Worm (Caenorhabditis elegans) whole organism, late embryonic: ENCODE data around the gene F49E11.2.
A peak's percentile ranks its signal among the peaks of the same experiment; 100 is the strongest.

ENCODE experiments used
- C08G9.2 ChIP-seq: sonication (generic microtip); optimal IDR thresholded peaks from 2 replicates; lab custom pipeline; 2016; ENCODE audit warnings: mild to moderate bottlenecking, missing genetic modification characterization, moderate library complexity, missing compliant biosample characterization
- C38D4.7 ChIP-seq: fragments of 200-800 bp; sonication (Bioruptor generic); optimal IDR thresholded peaks from 2 replicates; lab custom pipeline; 2018; ENCODE audit warnings: mild to moderate bottlenecking, missing genetic modification characterization, moderate library complexity, missing compliant biosample characterization
- F13H6.1 ChIP-seq: sonication (generic microtip); optimal IDR thresholded peaks from 2 replicates; lab custom pipeline; 2016; ENCODE audit warnings: missing genetic modification characterization, missing compliant biosample characterization
- K02D7.2 ChIP-seq: sonication (generic microtip); optimal IDR thresholded peaks from 2 replicates; lab custom pipeline; 2017; ENCODE audit warnings: mild to moderate bottlenecking, missing genetic modification characterization, missing compliant biosample characterization
- K09A11.1 ChIP-seq: sonication (generic microtip); optimal IDR thresholded peaks from 2 replicates; lab custom pipeline; 2017; ENCODE audit warnings: antibody characterized with exemption, mild to moderate bottlenecking, missing genetic modification characterization, missing compliant biosample characterization; ENCODE audit not compliant: insufficient read depth
- T23F11.4 ChIP-seq: fragments of 200-800 bp; sonication (Bioruptor generic); optimal IDR thresholded peaks from 2 replicates; lab custom pipeline; 2018; ENCODE audit warnings: mild to moderate bottlenecking, missing genetic modification characterization, missing compliant biosample characterization
- Y22D7AL.16 ChIP-seq: sonication (generic microtip); optimal IDR thresholded peaks from 2 replicates; lab custom pipeline; 2016; ENCODE audit warnings: missing genetic modification characterization, missing compliant biosample characterization
- ahr-1 ChIP-seq: sonication (generic microtip); optimal IDR thresholded peaks from 2 replicates; lab custom pipeline; 2016; ENCODE audit warnings: missing genetic modification characterization, missing compliant biosample characterization
- ceh-19 ChIP-seq: fragments of 200-800 bp; sonication (Bioruptor generic); optimal IDR thresholded peaks from 2 replicates; lab custom pipeline; 2018; ENCODE audit warnings: mild to moderate bottlenecking, missing genetic modification characterization, missing compliant biosample characterization
- ceh-2 ChIP-seq: sonication (generic microtip); optimal IDR thresholded peaks from 2 replicates; lab custom pipeline; 2016; ENCODE audit warnings: missing genotype, missing genetic modification characterization, missing compliant biosample characterization
- ceh-22 ChIP-seq: sonication (generic microtip); optimal IDR thresholded peaks from 2 replicates; lab custom pipeline; 2017; ENCODE audit warnings: missing biosample characterization, missing genetic modification characterization
- ceh-31 ChIP-seq: sonication (generic microtip); optimal IDR thresholded peaks from 2 replicates; lab custom pipeline; 2016; ENCODE audit warnings: missing genetic modification characterization, missing compliant biosample characterization
- ceh-34 ChIP-seq: sonication (generic microtip); optimal IDR thresholded peaks from 2 replicates; lab custom pipeline; 2016; ENCODE audit warnings: mild to moderate bottlenecking, missing genetic modification characterization, missing compliant biosample characterization
- ceh-48 ChIP-seq: sonication (generic microtip); optimal IDR thresholded peaks from 2 replicates; lab custom pipeline; 2016; ENCODE audit warnings: missing genetic modification characterization, inconsistent platforms, missing compliant biosample characterization
- ceh-6 ChIP-seq: fragments of 200-800 bp; sonication (Bioruptor generic); optimal IDR thresholded peaks from 2 replicates; lab custom pipeline; 2018; ENCODE audit warnings: mild to moderate bottlenecking, missing genetic modification characterization, missing compliant biosample characterization
- ceh-9 ChIP-seq: sonication (generic microtip); optimal IDR thresholded peaks from 2 replicates; lab custom pipeline; 2016; ENCODE audit warnings: mild to moderate bottlenecking, missing genetic modification characterization, inconsistent platforms, missing compliant biosample characterization
- che-1 ChIP-seq: sonication (generic microtip); optimal IDR thresholded peaks from 2 replicates; lab custom pipeline; 2016; ENCODE audit warnings: mild to moderate bottlenecking, missing genetic modification characterization, missing compliant biosample characterization
- dve-1 ChIP-seq: sonication (generic microtip); optimal IDR thresholded peaks from 2 replicates; lab custom pipeline; 2017; ENCODE audit warnings: antibody characterized with exemption, mild to moderate bottlenecking, missing genetic modification characterization, missing compliant biosample characterization
- elt-2 ChIP-seq: sonication (generic microtip); optimal IDR thresholded peaks from 2 replicates; lab custom pipeline; 2016; ENCODE audit warnings: missing genetic modification reagents, missing genetic modification characterization, missing compliant biosample characterization
- elt-4 ChIP-seq: sonication (generic microtip); optimal IDR thresholded peaks from 2 replicates; lab custom pipeline; 2016; ENCODE audit warnings: missing genetic modification characterization, missing compliant biosample characterization
- ets-4 ChIP-seq: sonication (generic microtip); optimal IDR thresholded peaks from 2 replicates; lab custom pipeline; 2016; ENCODE audit warnings: missing genetic modification characterization, missing compliant biosample characterization
- fax-1 ChIP-seq: sonication (generic microtip); optimal IDR thresholded peaks from 2 replicates; lab custom pipeline; 2016; ENCODE audit warnings: missing genotype, missing genetic modification characterization, missing compliant biosample characterization
- fkh-6 ChIP-seq: sonication (generic microtip); optimal IDR thresholded peaks from 2 replicates; lab custom pipeline; 2016; ENCODE audit warnings: missing genetic modification characterization, missing compliant biosample characterization
- gmeb-2 ChIP-seq: sonication (generic microtip); optimal IDR thresholded peaks from 2 replicates; lab custom pipeline; 2016; ENCODE audit warnings: missing genetic modification characterization, inconsistent platforms, missing compliant biosample characterization
- hlh-13 ChIP-seq: fragments of 200-800 bp; sonication (Bioruptor generic); optimal IDR thresholded peaks from 2 replicates; lab custom pipeline; 2018; ENCODE audit warnings: mild to moderate bottlenecking, missing genetic modification characterization, missing compliant biosample characterization
- hlh-30 ChIP-seq: sonication (generic microtip); optimal IDR thresholded peaks from 2 replicates; lab custom pipeline; 2017; ENCODE audit warnings: antibody characterized with exemption, missing genetic modification characterization, missing compliant biosample characterization; ENCODE audit not compliant: insufficient read depth
- hlh-6 ChIP-seq: sonication (generic microtip); optimal IDR thresholded peaks from 2 replicates; lab custom pipeline; 2016; ENCODE audit warnings: missing genotype, missing genetic modification characterization, missing compliant biosample characterization
- hlh-8 ChIP-seq: sonication (generic microtip); optimal IDR thresholded peaks from 2 replicates; lab custom pipeline; 2016; ENCODE audit warnings: missing genotype, missing genetic modification characterization, missing compliant biosample characterization
- lin-11 ChIP-seq: fragments of 200-800 bp; sonication (Bioruptor generic); optimal IDR thresholded peaks from 2 replicates; lab custom pipeline; 2018; ENCODE audit warnings: mild to moderate bottlenecking, missing genetic modification characterization, missing compliant biosample characterization
- madf-2 ChIP-seq: sonication (generic microtip); optimal IDR thresholded peaks from 2 replicates; lab custom pipeline; 2017; ENCODE audit warnings: missing genetic modification characterization, missing compliant biosample characterization
- nfya-1 ChIP-seq: sonication (generic microtip); optimal IDR thresholded peaks from 2 replicates; lab custom pipeline; 2017; ENCODE audit warnings: missing genetic modification characterization, mild to moderate bottlenecking, missing compliant biosample characterization, antibody characterized with exemption, moderate library complexity
- nhr-232 ChIP-seq: sonication (generic microtip); optimal IDR thresholded peaks from 2 replicates; lab custom pipeline; 2016; ENCODE audit warnings: missing genetic modification characterization, missing compliant biosample characterization
- odd-2 ChIP-seq: sonication (generic microtip); optimal IDR thresholded peaks from 2 replicates; lab custom pipeline; 2017; ENCODE audit warnings: antibody characterized with exemption, mild to moderate bottlenecking, missing genetic modification characterization, missing compliant biosample characterization
- pag-3 ChIP-seq: sonication (generic microtip); optimal IDR thresholded peaks from 2 replicates; lab custom pipeline; 2016; ENCODE audit warnings: missing compliant biosample characterization, missing genetic modification characterization, borderline replicate concordance
- pat-9 ChIP-seq: fragments of 200-800 bp; sonication (Bioruptor generic); optimal IDR thresholded peaks from 2 replicates; lab custom pipeline; 2018; ENCODE audit warnings: mild to moderate bottlenecking, missing genetic modification characterization, moderate library complexity, missing compliant biosample characterization
- pax-1 ChIP-seq: fragments of 150-350 bp; optimal IDR thresholded peaks from 2 replicates; lab custom pipeline; 2014; ENCODE audit warnings: missing biosample characterization, missing genetic modification characterization
- pha-2 ChIP-seq: sonication (generic microtip); optimal IDR thresholded peaks from 2 replicates; lab custom pipeline; 2017; ENCODE audit warnings: mild to moderate bottlenecking, missing genetic modification characterization, missing compliant biosample characterization
- pqm-1 ChIP-seq: sonication (generic microtip); optimal IDR thresholded peaks from 2 replicates; lab custom pipeline; 2016; ENCODE audit warnings: missing genetic modification characterization, missing compliant biosample characterization
- pros-1 ChIP-seq: fragments of 150-350 bp; optimal IDR thresholded peaks from 2 replicates; lab custom pipeline; 2014; ENCODE audit warnings: missing biosample characterization, missing genetic modification reagents, missing genetic modification characterization
- ref-2 ChIP-seq: sonication (generic microtip); optimal IDR thresholded peaks from 2 replicates; lab custom pipeline; 2016; ENCODE audit warnings: missing genetic modification characterization, missing compliant biosample characterization
- rnt-1 ChIP-seq: sonication (generic microtip); optimal IDR thresholded peaks from 2 replicates; lab custom pipeline; 2016; ENCODE audit warnings: missing genetic modification characterization, missing compliant biosample characterization
- sdc-2 ChIP-seq: sonication (generic microtip); optimal IDR thresholded peaks from 2 replicates; lab custom pipeline; 2016; ENCODE audit warnings: missing genotype, missing genetic modification characterization, missing compliant biosample characterization
- sox-2 ChIP-seq: fragments of 200-800 bp; sonication (Bioruptor generic); IDR thresholded peaks from 2 replicates; pipeline ENCODE4 v1.3.6; 2022; ENCODE audit warnings: missing genetic modification reagents, missing genetic modification characterization, missing compliant biosample characterization
- syd-9 ChIP-seq: sonication (generic microtip); optimal IDR thresholded peaks from 2 replicates; lab custom pipeline; 2016; ENCODE audit warnings: mild to moderate bottlenecking, missing genetic modification characterization, moderate library complexity, missing compliant biosample characterization
- tbx-2 ChIP-seq: sonication (generic microtip); optimal IDR thresholded peaks from 2 replicates; lab custom pipeline; 2016; ENCODE audit warnings: missing genetic modification characterization, missing compliant biosample characterization
- ttx-3 ChIP-seq: sonication (generic microtip); optimal IDR thresholded peaks from 2 replicates; lab custom pipeline; 2016; ENCODE audit warnings: missing genetic modification reagents, missing genetic modification characterization, missing compliant biosample characterization
- unc-42 ChIP-seq: sonication (generic microtip); optimal IDR thresholded peaks from 2 replicates; lab custom pipeline; 2016; ENCODE audit warnings: missing genotype, missing genetic modification characterization, missing compliant biosample characterization
- unc-55 ChIP-seq: sonication (generic microtip); optimal IDR thresholded peaks from 2 replicates; lab custom pipeline; 2017; ENCODE audit warnings: missing biosample characterization, missing genetic modification reagents, missing genetic modification characterization
- unc-86 ChIP-seq: sonication (generic microtip); optimal IDR thresholded peaks from 2 replicates; lab custom pipeline; 2016; ENCODE audit warnings: missing genetic modification characterization, missing compliant biosample characterization
- zip-5 ChIP-seq: sonication (generic microtip); optimal IDR thresholded peaks from 2 replicates; lab custom pipeline; 2016; ENCODE audit warnings: missing genetic modification characterization, missing compliant biosample characterization
- ztf-16 ChIP-seq: sonication (generic microtip); optimal IDR thresholded peaks from 2 replicates; lab custom pipeline; 2017; ENCODE audit warnings: missing genetic modification characterization, missing compliant biosample characterization

F49E11.2 gene

DNA sequence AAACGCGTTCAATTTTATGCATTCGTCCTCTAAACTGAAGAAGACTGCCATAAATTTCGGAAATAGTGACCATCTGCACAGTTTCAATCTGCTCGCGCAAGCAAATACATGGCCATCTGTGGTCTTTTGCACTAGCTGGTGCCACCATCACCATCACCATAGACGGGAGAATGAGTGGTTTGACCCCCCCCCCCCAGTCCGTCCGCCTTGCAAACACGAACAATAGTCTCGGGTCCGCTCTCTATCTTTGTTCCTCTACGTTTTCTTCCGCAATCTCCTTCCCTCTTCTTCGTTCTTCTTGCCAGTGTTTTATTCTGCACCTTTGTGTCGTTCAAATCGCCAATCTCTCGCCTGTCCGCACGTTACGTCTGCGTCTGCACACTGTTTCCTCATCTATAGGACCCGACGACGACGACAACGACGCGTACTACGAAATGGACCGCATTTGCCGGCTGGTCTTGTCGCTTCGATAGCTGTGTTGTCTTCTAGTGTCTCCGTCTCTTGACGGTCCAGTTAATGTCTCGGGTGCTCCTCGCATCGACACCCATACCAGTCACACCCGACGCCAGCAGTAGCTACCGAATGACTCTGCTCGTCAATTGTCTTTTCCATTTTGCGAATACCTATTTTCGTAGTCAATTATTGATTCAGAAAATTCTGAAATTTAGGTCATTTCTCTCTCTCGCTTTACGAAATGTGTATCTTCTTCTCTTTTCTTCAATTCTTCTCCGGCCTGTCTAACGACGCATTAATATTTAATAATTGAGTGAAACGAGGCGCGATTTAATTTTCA, 8.9 kb downstream of the F49E11.2 start:
- TF ChIP-seq unc-42 (peak; percentile 4), syd-9 (tag; lab: Kevin White, UChicago) (no peak), pqm-1 (tag; lab: Kevin White, UChicago) (no peak), zip-5 (tag; lab: Kevin White, UChicago) (no peak), dve-1 (peak; percentile 47), che-1 (tag; lab: Kevin White, UChicago) (peak; percentile 32), elt-4 (tag; lab: Kevin White, UChicago) (no peak), K02D7.2 (tag; lab: Kevin White, UChicago) (no peak), rnt-1 (tag; lab: Kevin White, UChicago) (peak; percentile 45), madf-2 (tag; lab: Kevin White, UChicago) (peak; percentile 41), Y22D7AL.16 (no peak), pha-2 (tag; lab: Kevin White, UChicago) (no peak), tbx-2 (tag; lab: Kevin White, UChicago) (peak; percentile 35), lin-11 (no peak), ceh-22 (no peak), ceh-6 (GFP tag; lab: Kevin White, UChicago) (no peak), gmeb-2 (tag; lab: Kevin White, UChicago) (no peak), pag-3 (tag; lab: Kevin White, UChicago) (no peak), ceh-19 (GFP tag; lab: Kevin White, UChicago) (peak; percentile 71), C38D4.7 (GFP tag; lab: Kevin White, UChicago) (no peak), ahr-1 (tag; lab: Kevin White, UChicago) (no peak), fax-1 (tag; lab: Kevin White, UChicago) (peak; percentile 40), hlh-6 (tag; lab: Kevin White, UChicago) (peak; percentile 66), hlh-8 (tag; lab: Kevin White, UChicago) (no peak), unc-55 (GFP tag; lab: Kevin White, UChicago) (peak; percentile 11), sdc-2 (peak; percentile 49), ceh-34 (tag; lab: Kevin White, UChicago) (peak; percentile 41), ceh-2 (tag; lab: Kevin White, UChicago) (peak; percentile 16), ztf-16 (no peak), unc-86 (tag; lab: Kevin White, UChicago) (peak; percentile 16), odd-2 (tag; lab: Kevin White, UChicago) (no peak), C08G9.2 (peak; percentile 33), sox-2 (GFP tag; lab: Robert Waterston, UW) (peak; percentile 80), ets-4 (tag; lab: Kevin White, UChicago) (no peak), pros-1 (tag; lab: Kevin White, UChicago) (no peak), fkh-6 (tag; lab: Kevin White, UChicago) (no peak), nfya-1 (peak; percentile 47), pax-1 (tag; lab: Kevin White, UChicago) (no peak), ceh-9 (tag; lab: Kevin White, UChicago) (no peak), K09A11.1 (tag; lab: Kevin White, UChicago) (no peak), T23F11.4 (GFP tag; lab: Kevin White, UChicago) (no peak), ref-2 (peak; percentile 59), pat-9 (tag; lab: Kevin White, UChicago) (no peak), hlh-13 (GFP tag; lab: Kevin White, UChicago) (no peak), ceh-48 (tag; lab: Kevin White, UChicago) (no peak), ttx-3 (tag; lab: Kevin White, UChicago) (no peak), ceh-31 (tag; lab: Kevin White, UChicago) (peak; percentile 83), elt-2 (tag; lab: Kevin White, UChicago) (peak; percentile 1), F13H6.1 (tag; lab: Kevin White, UChicago) (no peak), nhr-232 (tag; lab: Kevin White, UChicago) (no peak), hlh-30 (peak; percentile 11)
